Worm (Caenorhabditis elegans) whole organism, late embryonic: ENCODE results near the gene fpn-1.2.
A peak's percentile ranks its signal among the peaks of the same experiment; 100 is the strongest.

Experiments
- C38D4.7 ChIP-seq: fragments of 200-800 bp; sonication (Bioruptor generic); optimal IDR thresholded peaks from 2 replicates; lab custom pipeline; 2018; ENCODE audit warnings: mild to moderate bottlenecking, missing genetic modification characterization, moderate library complexity, missing compliant biosample characterization
- T23F11.4 ChIP-seq: fragments of 200-800 bp; sonication (Bioruptor generic); optimal IDR thresholded peaks from 2 replicates; lab custom pipeline; 2018; ENCODE audit warnings: mild to moderate bottlenecking, missing genetic modification characterization, missing compliant biosample characterization
- ahr-1 ChIP-seq: sonication (generic microtip); optimal IDR thresholded peaks from 2 replicates; lab custom pipeline; 2016; ENCODE audit warnings: missing genetic modification characterization, missing compliant biosample characterization
- ceh-19 ChIP-seq: fragments of 200-800 bp; sonication (Bioruptor generic); optimal IDR thresholded peaks from 2 replicates; lab custom pipeline; 2018; ENCODE audit warnings: mild to moderate bottlenecking, missing genetic modification characterization, missing compliant biosample characterization
- ceh-2 ChIP-seq: sonication (generic microtip); optimal IDR thresholded peaks from 2 replicates; lab custom pipeline; 2016; ENCODE audit warnings: missing genotype, missing genetic modification characterization, missing compliant biosample characterization
- ceh-30 ChIP-seq: fragments of 150-350 bp; optimal IDR thresholded peaks from 2 replicates; lab custom pipeline; 2014; ENCODE audit warnings: missing biosample characterization, missing genetic modification characterization
- ceh-31 ChIP-seq: sonication (generic microtip); optimal IDR thresholded peaks from 2 replicates; lab custom pipeline; 2016; ENCODE audit warnings: missing genetic modification characterization, missing compliant biosample characterization
- ceh-48 ChIP-seq: sonication (generic microtip); optimal IDR thresholded peaks from 2 replicates; lab custom pipeline; 2016; ENCODE audit warnings: missing genetic modification characterization, inconsistent platforms, missing compliant biosample characterization
- che-1 ChIP-seq: sonication (generic microtip); optimal IDR thresholded peaks from 2 replicates; lab custom pipeline; 2016; ENCODE audit warnings: mild to moderate bottlenecking, missing genetic modification characterization, missing compliant biosample characterization
- dmd-4 ChIP-seq: sonication (generic microtip); optimal IDR thresholded peaks from 2 replicates; lab custom pipeline; 2016; ENCODE audit warnings: borderline replicate concordance, missing genetic modification characterization, missing compliant biosample characterization
- dve-1 ChIP-seq: sonication (generic microtip); optimal IDR thresholded peaks from 2 replicates; lab custom pipeline; 2017; ENCODE audit warnings: antibody characterized with exemption, mild to moderate bottlenecking, missing genetic modification characterization, missing compliant biosample characterization
- elt-2 ChIP-seq: sonication (generic microtip); optimal IDR thresholded peaks from 2 replicates; lab custom pipeline; 2016; ENCODE audit warnings: missing genetic modification reagents, missing genetic modification characterization, missing compliant biosample characterization
- elt-4 ChIP-seq: sonication (generic microtip); optimal IDR thresholded peaks from 2 replicates; lab custom pipeline; 2016; ENCODE audit warnings: missing genetic modification characterization, missing compliant biosample characterization
- ets-4 ChIP-seq: sonication (generic microtip); optimal IDR thresholded peaks from 2 replicates; lab custom pipeline; 2016; ENCODE audit warnings: missing genetic modification characterization, missing compliant biosample characterization
- eyg-1 ChIP-seq: sonication (generic microtip); optimal IDR thresholded peaks from 2 replicates; lab custom pipeline; 2016; ENCODE audit warnings: missing genotype, missing genetic modification characterization, missing compliant biosample characterization
- fax-1 ChIP-seq: sonication (generic microtip); optimal IDR thresholded peaks from 2 replicates; lab custom pipeline; 2016; ENCODE audit warnings: missing genotype, missing genetic modification characterization, missing compliant biosample characterization
- fkh-6 ChIP-seq: sonication (generic microtip); optimal IDR thresholded peaks from 2 replicates; lab custom pipeline; 2016; ENCODE audit warnings: missing genetic modification characterization, missing compliant biosample characterization
- gmeb-2 ChIP-seq: sonication (generic microtip); optimal IDR thresholded peaks from 2 replicates; lab custom pipeline; 2016; ENCODE audit warnings: missing genetic modification characterization, inconsistent platforms, missing compliant biosample characterization
- hlh-15 ChIP-seq: sonication (generic microtip); optimal IDR thresholded peaks from 2 replicates; lab custom pipeline; 2016; ENCODE audit warnings: missing genetic modification characterization, missing compliant biosample characterization
- hlh-6 ChIP-seq: sonication (generic microtip); optimal IDR thresholded peaks from 2 replicates; lab custom pipeline; 2016; ENCODE audit warnings: missing genotype, missing genetic modification characterization, missing compliant biosample characterization
- lim-6 ChIP-seq: sonication (generic microtip); optimal IDR thresholded peaks from 2 replicates; lab custom pipeline; 2016; ENCODE audit warnings: missing genetic modification characterization, missing compliant biosample characterization
- lin-11 ChIP-seq: fragments of 200-800 bp; sonication (Bioruptor generic); optimal IDR thresholded peaks from 2 replicates; lab custom pipeline; 2018; ENCODE audit warnings: mild to moderate bottlenecking, missing genetic modification characterization, missing compliant biosample characterization
- madf-2 ChIP-seq: sonication (generic microtip); optimal IDR thresholded peaks from 2 replicates; lab custom pipeline; 2017; ENCODE audit warnings: missing genetic modification characterization, missing compliant biosample characterization
- nfya-1 ChIP-seq: sonication (generic microtip); optimal IDR thresholded peaks from 2 replicates; lab custom pipeline; 2017; ENCODE audit warnings: missing genetic modification characterization, mild to moderate bottlenecking, missing compliant biosample characterization, antibody characterized with exemption, moderate library complexity
- odd-2 ChIP-seq: sonication (generic microtip); optimal IDR thresholded peaks from 2 replicates; lab custom pipeline; 2017; ENCODE audit warnings: antibody characterized with exemption, mild to moderate bottlenecking, missing genetic modification characterization, missing compliant biosample characterization
- pha-4 ChIP-seq: fragments of 150-350 bp; optimal IDR thresholded peaks from 2 replicates; lab custom pipeline; 2018; ENCODE audit warnings: missing biosample characterization, missing genetic modification reagents, missing genetic modification characterization
- pqm-1 ChIP-seq: sonication (generic microtip); optimal IDR thresholded peaks from 2 replicates; lab custom pipeline; 2016; ENCODE audit warnings: missing genetic modification characterization, missing compliant biosample characterization
- pros-1 ChIP-seq: fragments of 150-350 bp; optimal IDR thresholded peaks from 2 replicates; lab custom pipeline; 2014; ENCODE audit warnings: missing biosample characterization, missing genetic modification reagents, missing genetic modification characterization
- rnt-1 ChIP-seq: sonication (generic microtip); optimal IDR thresholded peaks from 2 replicates; lab custom pipeline; 2016; ENCODE audit warnings: missing genetic modification characterization, missing compliant biosample characterization
- unc-55 ChIP-seq: sonication (generic microtip); optimal IDR thresholded peaks from 2 replicates; lab custom pipeline; 2017; ENCODE audit warnings: missing biosample characterization, missing genetic modification reagents, missing genetic modification characterization

The fpn-1.2 gene

DNA sequence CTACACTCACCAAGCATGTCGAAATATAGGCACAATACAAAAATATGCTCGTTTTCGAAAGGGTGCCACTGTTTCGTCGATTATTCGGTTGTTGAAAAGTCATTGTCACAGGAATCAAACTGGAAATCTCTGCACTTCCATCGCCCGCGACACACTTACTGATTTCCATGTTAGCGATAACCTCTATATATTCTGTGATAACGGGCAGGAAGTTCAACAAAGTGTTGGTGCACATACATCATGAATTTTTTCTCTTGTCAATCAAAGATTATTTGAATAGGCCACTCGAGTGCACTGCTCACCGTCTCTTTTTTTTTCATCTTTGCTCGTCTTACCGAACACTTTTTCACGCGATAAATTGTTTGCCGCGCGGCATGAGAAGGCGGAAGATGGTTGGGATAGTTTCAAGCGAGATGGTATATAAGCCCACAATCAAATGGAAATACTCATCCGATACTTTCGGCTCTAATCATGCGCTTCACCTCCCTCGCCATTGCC is at the start of gene fpn-1.2, which contains the start of gene pqn-54:
TSS of gene fpn-1.2 (minus strand) at position 157 of the 498 bp plus-strand sequence.
TSS of gene pqn-54 (plus strand) at position 448 of the 498 bp plus-strand sequence.
- TF ChIP-seq ahr-1 (tag; lab: Kevin White, UChicago) (no peak), elt-2 (tag; lab: Kevin White, UChicago) (peak; percentile 27)

DNA sequence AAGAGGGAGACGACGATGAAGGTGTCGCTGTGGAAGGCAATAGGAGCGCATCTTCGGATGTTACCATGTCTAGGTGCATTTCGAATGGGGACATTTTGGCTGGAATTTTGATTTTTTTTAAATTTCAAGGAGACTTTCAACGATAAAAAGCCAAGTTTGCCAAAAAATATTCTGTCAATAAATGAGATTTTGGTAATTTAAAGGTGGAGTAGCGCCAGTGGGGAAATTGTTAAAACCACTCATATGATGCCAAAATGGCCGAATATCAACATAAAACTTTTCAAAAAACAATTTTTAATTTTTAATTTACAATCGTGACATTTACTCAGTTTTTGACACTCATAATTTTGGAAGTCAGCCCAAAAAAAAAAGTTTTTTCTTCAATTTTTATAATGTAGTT is 47.0 kb upstream of the fpn-1.2 start, which contains the start of gene nhr-260:
TSS of gene nhr-260 (minus strand) at position 101 of the 400 bp plus-strand sequence.
- TF ChIP-seq eyg-1 (tag; lab: Kevin White, UChicago), result no peak
- TF ChIP-seq ceh-30 (tag; lab: Kevin White, UChicago), result no peak
- TF ChIP-seq rnt-1 (tag; lab: Kevin White, UChicago), result no peak
- no peak for TF ChIP-seq T23F11.4 (GFP tag; lab: Kevin White, UChicago)
- TF ChIP-seq gmeb-2, result no peak
- no peak for TF ChIP-seq unc-55 (GFP tag; lab: Kevin White, UChicago)
- TF ChIP-seq pros-1, result no peak
- TF ChIP-seq ceh-19, result no peak
- no peak for TF ChIP-seq hlh-15 (tag; lab: Kevin White, UChicago)
- no peak for TF ChIP-seq hlh-6 (tag; lab: Kevin White, UChicago)
- no peak for TF ChIP-seq ceh-2 (tag; lab: Kevin White, UChicago)
- TF ChIP-seq nfya-1, result no peak
- TF ChIP-seq fkh-6 (tag; lab: Kevin White, UChicago), result no peak
- no peak for TF ChIP-seq elt-4 (tag; lab: Kevin White, UChicago)
- no peak for TF ChIP-seq dmd-4 (tag; lab: Kevin White, UChicago)
- no peak for TF ChIP-seq pqm-1 (tag; lab: Kevin White, UChicago)
- TF ChIP-seq madf-2, result no peak
- no peak for TF ChIP-seq elt-2 (tag; lab: Kevin White, UChicago)
- no peak for TF ChIP-seq odd-2 (tag; lab: Kevin White, UChicago)
- TF ChIP-seq fax-1 (tag; lab: Kevin White, UChicago), result no peak

DNA sequence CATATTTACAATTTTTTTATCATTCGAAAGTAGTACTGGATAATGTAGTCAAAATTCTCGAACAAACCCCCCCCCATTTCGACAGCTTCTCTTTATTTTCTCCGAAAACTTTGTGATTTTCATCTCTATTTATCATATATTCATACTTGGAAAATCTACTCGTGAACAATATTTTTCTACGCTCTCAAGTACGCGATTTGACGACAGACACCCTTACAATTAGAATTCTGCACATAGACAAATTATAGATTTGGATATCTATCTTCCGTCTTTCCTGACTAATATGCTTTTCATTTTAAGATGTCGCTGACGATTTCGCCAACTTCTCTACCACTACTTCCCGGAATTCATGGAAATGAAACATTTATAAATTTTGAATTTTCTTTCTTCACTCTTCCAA is 41.5 kb upstream of the fpn-1.2 start, which contains the start of gene sru-28:
TSS of gene sru-28 (plus strand) at position 301 of the 400 bp plus-strand sequence.
- TF ChIP-seq elt-4 (tag; lab: Kevin White, UChicago), result no peak
- no peak for TF ChIP-seq dve-1 (tag; lab: Kevin White, UChicago)
- TF ChIP-seq C38D4.7 (GFP tag; lab: Kevin White, UChicago), result no peak
- no peak for TF ChIP-seq lim-6 (tag; lab: Kevin White, UChicago)
- no peak for TF ChIP-seq pha-4 (tag; lab: Kevin White, UChicago)
- no peak for TF ChIP-seq che-1 (tag; lab: Kevin White, UChicago)
- no peak for TF ChIP-seq lin-11 (tag; lab: Kevin White, UChicago)
- TF ChIP-seq nfya-1, result no peak
- TF ChIP-seq odd-2 (tag; lab: Kevin White, UChicago), result no peak

DNA sequence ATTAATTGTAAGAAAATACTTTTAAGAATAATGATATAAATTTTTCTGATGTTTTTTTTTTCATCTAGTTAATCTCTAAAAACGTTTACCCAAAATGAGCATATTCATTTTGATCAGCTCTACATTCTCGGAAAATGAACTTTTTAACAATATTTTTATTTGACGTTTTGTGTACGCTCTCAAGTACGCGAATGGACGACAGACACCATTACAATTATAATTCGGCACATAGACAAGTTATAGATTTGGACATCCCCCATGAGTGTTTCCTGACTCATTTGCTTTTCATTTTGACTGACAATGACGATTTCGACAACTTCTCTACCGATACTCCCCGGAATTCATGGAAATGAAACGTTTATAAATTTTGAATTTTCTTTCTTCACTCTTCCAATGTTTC is 34.6 kb upstream of the fpn-1.2 start, which contains the start of gene sru-27:
TSS of gene sru-27 (plus strand) at position 301 of the 400 bp plus-strand sequence.
- TF ChIP-seq C38D4.7 (GFP tag; lab: Kevin White, UChicago), result no peak

DNA sequence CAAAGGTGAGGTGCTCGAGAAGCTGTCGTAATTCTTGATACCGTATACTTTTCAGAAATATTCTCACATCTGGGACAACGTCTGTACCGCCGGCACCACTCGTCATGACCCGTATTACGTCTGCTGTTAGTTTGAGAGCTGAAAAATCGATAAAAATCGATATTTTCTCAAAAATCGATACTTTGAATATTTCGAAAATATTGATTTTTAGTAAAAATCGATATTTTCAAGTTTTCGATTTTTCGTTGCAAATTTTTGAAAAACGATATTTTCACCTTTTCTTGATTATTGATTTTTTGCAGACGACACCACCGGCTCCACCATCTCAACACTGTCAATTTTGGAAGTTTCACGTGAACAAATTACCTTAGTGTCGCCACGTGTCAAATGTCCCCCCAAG is 31.3 kb upstream of the fpn-1.2 start:
- TF ChIP-seq ceh-48 (tag; lab: Kevin White, UChicago) (peak; percentile 16), ceh-30 (tag; lab: Kevin White, UChicago) (no peak)

DNA sequence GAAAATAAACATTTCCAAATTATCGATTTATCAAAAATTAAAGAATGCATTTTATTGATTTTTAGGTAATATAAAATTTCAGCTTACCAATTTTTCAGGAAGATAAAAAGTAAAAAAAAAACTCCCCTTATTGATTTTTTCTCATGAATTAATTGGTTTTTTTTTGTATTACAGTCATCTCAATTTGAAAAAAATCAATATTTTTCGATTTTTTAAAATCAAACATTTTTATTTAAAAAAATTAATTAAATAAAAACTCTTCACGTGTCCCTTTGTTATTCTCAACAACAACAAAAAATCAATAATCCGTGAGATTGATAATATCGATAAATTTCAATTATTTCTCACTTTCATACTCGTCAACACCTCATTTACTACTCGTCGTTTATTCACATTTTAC is 30.8 kb upstream of the fpn-1.2 start, which contains the start of gene C38C3.3:
TSS of gene C38C3.3 (plus strand) at position 301 of the 400 bp plus-strand sequence.
- TF ChIP-seq ceh-31 (tag; lab: Kevin White, UChicago), result no peak
- TF ChIP-seq C38D4.7 (GFP tag; lab: Kevin White, UChicago), result no peak
- TF ChIP-seq lin-11 (tag; lab: Kevin White, UChicago), result no peak
- TF ChIP-seq rnt-1 (tag; lab: Kevin White, UChicago), result no peak
- no peak for TF ChIP-seq ets-4 (tag; lab: Kevin White, UChicago)
- TF ChIP-seq, all 69 proteins: peak for 0
